Worm (Caenorhabditis elegans) whole organism, young adult: ENCODE data around the gene Y38C1AA.12.

ENCODE experiments used
- B0019.2 ChIP-seq: fragments of 200-800 bp; sonication (Bioruptor generic); conservative IDR thresholded peaks from 2 replicates; pipeline ENCODE4 v1.3.6; 2022; ENCODE audit warnings: missing genetic modification reagents, missing genetic modification characterization, missing compliant biosample characterization
- B0261.1 ChIP-seq: sonication (generic microtip); optimal IDR thresholded peaks from 2 replicates; lab custom pipeline; 2016; ENCODE audit warnings: mild to moderate bottlenecking, missing genetic modification characterization, moderate library complexity, missing compliant biosample characterization
- C06A6.2 ChIP-seq: fragments of 200-800 bp; sonication (Bioruptor generic); conservative IDR thresholded peaks from 2 replicates; pipeline ENCODE4 v1.3.6; 2022; ENCODE audit warnings: missing genetic modification characterization, missing compliant biosample characterization
- C17E4.6 ChIP-seq: fragments of 200-800 bp; sonication (Bioruptor generic); IDR thresholded peaks from 2 replicates; pipeline ENCODE4 v1.3.6; 2022; ENCODE audit warnings: missing genetic modification reagents, missing genetic modification characterization, missing compliant biosample characterization
- F23B12.7 ChIP-seq: sonication (generic microtip); optimal IDR thresholded peaks from 2 replicates; lab custom pipeline; 2017; ENCODE audit warnings: missing genetic modification characterization, mild to moderate bottlenecking, missing compliant biosample characterization, antibody characterized with exemption, moderate library complexity; ENCODE audit not compliant: insufficient read depth
- F39B2.1 ChIP-seq: fragments of 200-800 bp; sonication (Bioruptor generic); IDR thresholded peaks from 2 replicates; pipeline ENCODE4 v1.3.6; 2022; ENCODE audit warnings: missing genetic modification reagents, missing genetic modification characterization, missing compliant biosample characterization
- F57A8.1 ChIP-seq: fragments of 200-800 bp; sonication (Bioruptor generic); optimal IDR thresholded peaks from 2 replicates; lab custom pipeline; 2018; ENCODE audit warnings: mild to moderate bottlenecking, missing genetic modification characterization, moderate library complexity, missing compliant biosample characterization
- K11D2.4 ChIP-seq: fragments of 200-800 bp; sonication (Bioruptor generic); IDR thresholded peaks from 2 replicates; pipeline ENCODE4 v1.3.6; 2022; ENCODE audit warnings: missing genetic modification reagents, missing genetic modification characterization, missing compliant biosample characterization
- K12H6.12 ChIP-seq: fragments of 200-800 bp; sonication (Bioruptor generic); optimal IDR thresholded peaks from 2 replicates; lab custom pipeline; 2018; ENCODE audit warnings: mild to moderate bottlenecking, missing genetic modification characterization, missing compliant biosample characterization
- T07F8.4 ChIP-seq: sonication (generic microtip); optimal IDR thresholded peaks from 2 replicates; lab custom pipeline; 2016; ENCODE audit warnings: mild to moderate bottlenecking, missing genetic modification characterization, moderate library complexity, missing compliant biosample characterization
- T26A5.8 ChIP-seq: sonication (generic microtip); optimal IDR thresholded peaks from 2 replicates; lab custom pipeline; 2016; ENCODE audit warnings: missing genetic modification characterization, missing compliant biosample characterization
- Y56A3A.18 ChIP-seq: fragments of 200-800 bp; sonication (Bioruptor generic); IDR thresholded peaks from 2 replicates; pipeline ENCODE4 v1.3.6; 2022; ENCODE audit warnings: missing genetic modification reagents, missing genetic modification characterization, missing compliant biosample characterization
- Y79H2A.3 ChIP-seq: fragments of 200-800 bp; sonication (Bioruptor generic); conservative IDR thresholded peaks from 2 replicates; pipeline ENCODE4 v1.3.6; 2022; ENCODE audit warnings: missing genetic modification reagents, missing genetic modification characterization, missing compliant biosample characterization
- ama-1 ChIP-seq, 3 experiments: fragments of 150-350 bp in 1 of 3; sonication (generic microtip) in 2 of 3; optimal IDR thresholded peaks; 2 replicates each; lab custom pipeline; 2014 to 2018; ENCODE audit warnings: missing biosample characterization in 2 of 3, missing genetic modification characterization in 2 of 3, missing genetic modification reagents in 2 of 3
- aptf-2 ChIP-seq: fragments of 200-800 bp; sonication (Bioruptor generic); conservative IDR thresholded peaks from 2 replicates; pipeline ENCODE4 v1.3.6; 2022; ENCODE audit warnings: missing genetic modification reagents, missing genetic modification characterization, missing compliant biosample characterization
- ccch-3 ChIP-seq: fragments of 200-800 bp; sonication (Bioruptor generic); optimal IDR thresholded peaks from 2 replicates; lab custom pipeline; 2018; ENCODE audit warnings: mild to moderate bottlenecking, missing genetic modification characterization, missing compliant biosample characterization
- ceh-100 ChIP-seq: fragments of 200-800 bp; sonication (Bioruptor generic); IDR thresholded peaks from 2 replicates; pipeline ENCODE4 v1.3.6; 2022; ENCODE audit warnings: missing genetic modification reagents, missing genetic modification characterization, missing compliant biosample characterization
- ceh-91 ChIP-seq: fragments of 200-800 bp; sonication (Bioruptor generic); IDR thresholded peaks from 2 replicates; pipeline ENCODE4 v1.3.6; 2022; ENCODE audit warnings: missing genetic modification reagents, missing genetic modification characterization, missing compliant biosample characterization
- dpff-1 ChIP-seq: sonication (generic microtip); optimal IDR thresholded peaks from 2 replicates; lab custom pipeline; 2017; ENCODE audit warnings: mild to moderate bottlenecking, missing genetic modification characterization, missing compliant biosample characterization
- dpl-1 ChIP-seq: fragments of 150-350 bp; optimal IDR thresholded peaks from 2 replicates; lab custom pipeline; 2014; ENCODE audit warnings: missing biosample characterization, missing genetic modification reagents, missing genetic modification characterization
- efl-1 ChIP-seq: fragments of 150-350 bp; optimal IDR thresholded peaks from 2 replicates; lab custom pipeline; 2014; ENCODE audit warnings: missing biosample characterization, missing genetic modification reagents, missing genetic modification characterization
- ekl-4 ChIP-seq: fragments of 200-800 bp; sonication (Bioruptor generic); IDR thresholded peaks from 2 replicates; pipeline ENCODE4 v1.3.6; 2022; ENCODE audit warnings: missing genetic modification reagents, missing genetic modification characterization, missing compliant biosample characterization
- hlh-12 ChIP-seq: sonication (generic microtip); optimal IDR thresholded peaks from 2 replicates; lab custom pipeline; 2016; ENCODE audit warnings: missing genetic modification characterization, missing compliant biosample characterization
- hmg-1.2 ChIP-seq: fragments of 200-800 bp; sonication (Bioruptor generic); IDR thresholded peaks from 2 replicates; pipeline ENCODE4 v1.3.6; 2022; ENCODE audit warnings: missing genetic modification reagents, missing genetic modification characterization, missing compliant biosample characterization
- hrde-1 ChIP-seq: sonication (generic microtip); optimal IDR thresholded peaks from 2 replicates; lab custom pipeline; 2016; ENCODE audit warnings: missing genetic modification characterization, mild to moderate bottlenecking, missing compliant biosample characterization, moderate library complexity, missing genotype, missing genetic modification reagents, borderline replicate concordance
- lag-1 ChIP-seq: fragments of 200-800 bp; sonication (Bioruptor generic); IDR thresholded peaks from 2 replicates; pipeline ENCODE4 v1.3.6; 2022; ENCODE audit warnings: missing genetic modification reagents, missing genetic modification characterization, missing compliant biosample characterization
- let-526 ChIP-seq: fragments of 200-800 bp; sonication (Bioruptor generic); IDR thresholded peaks from 2 replicates; pipeline ENCODE4 v1.3.6; 2022; ENCODE audit warnings: missing genetic modification reagents, missing genetic modification characterization, missing compliant biosample characterization
- lsy-27 ChIP-seq: sonication (generic microtip); optimal IDR thresholded peaks from 2 replicates; lab custom pipeline; 2017; ENCODE audit warnings: missing genetic modification characterization, mild to moderate bottlenecking, missing compliant biosample characterization, antibody characterized with exemption, missing genotype, borderline replicate concordance; ENCODE audit not compliant: insufficient read depth
- nfya-1 ChIP-seq: sonication (generic microtip); optimal IDR thresholded peaks from 2 replicates; lab custom pipeline; 2017; ENCODE audit warnings: antibody characterized with exemption, missing compliant biosample characterization, missing genetic modification characterization, borderline replicate concordance; ENCODE audit not compliant: insufficient read depth
- nfya-2 ChIP-seq: fragments of 200-800 bp; sonication (Bioruptor generic); IDR thresholded peaks from 2 replicates; pipeline ENCODE4 v1.3.6; 2022; ENCODE audit warnings: missing genetic modification reagents, missing genetic modification characterization, missing compliant biosample characterization
- nhr-90 ChIP-seq: sonication (generic microtip); optimal IDR thresholded peaks from 2 replicates; lab custom pipeline; 2016; ENCODE audit warnings: missing genotype, mild to moderate bottlenecking, missing genetic modification characterization, missing compliant biosample characterization
- pha-4 ChIP-seq: fragments of 150-350 bp; sonication (generic microtip); optimal IDR thresholded peaks from 2 replicates; lab custom pipeline; 2014; ENCODE audit warnings: missing biosample characterization, missing genetic modification reagents, missing genetic modification characterization
- rcor-1 ChIP-seq: fragments of 200-800 bp; sonication (Bioruptor generic); IDR thresholded peaks from 2 replicates; pipeline ENCODE4 v1.3.6; 2022; ENCODE audit warnings: missing genetic modification reagents, missing genetic modification characterization, missing compliant biosample characterization
- rpc-1 ChIP-seq, 2 experiments: fragments of 150-350 bp in 1 of 2; sonication (generic microtip) in 1 of 2; optimal IDR thresholded peaks; 2 replicates each; lab custom pipeline; 2014 to 2018; ENCODE audit warnings: missing biosample characterization in 1 of 2, missing genetic modification characterization in 1 of 2, missing genetic modification reagents in 1 of 2, missing genotype in 1 of 2
- snpc-1.3 ChIP-seq: sonication (generic microtip); optimal IDR thresholded peaks from 2 replicates; lab custom pipeline; 2017; ENCODE audit warnings: missing genetic modification characterization, mild to moderate bottlenecking, missing compliant biosample characterization, antibody characterized with exemption, moderate library complexity, missing genotype, missing genetic modification reagents; ENCODE audit not compliant: insufficient read depth
- sptf-2 ChIP-seq: fragments of 200-800 bp; sonication (Bioruptor generic); optimal IDR thresholded peaks from 2 replicates; lab custom pipeline; 2018; ENCODE audit warnings: mild to moderate bottlenecking, missing genetic modification characterization, missing compliant biosample characterization
- tbp1 ChIP-seq: fragments of 200-800 bp; sonication (Bioruptor generic); optimal IDR thresholded peaks from 2 replicates; lab custom pipeline; 2018; ENCODE audit warnings: mild to moderate bottlenecking, missing genetic modification characterization, missing compliant biosample characterization
- tbx-9 ChIP-seq: sonication (generic microtip); optimal IDR thresholded peaks from 2 replicates; lab custom pipeline; 2016; ENCODE audit warnings: borderline replicate concordance, missing genetic modification characterization, inconsistent platforms, missing compliant biosample characterization
- unc-130 ChIP-seq: sonication (generic microtip); optimal IDR thresholded peaks from 2 replicates; lab custom pipeline; 2016; ENCODE audit warnings: missing genetic modification reagents, missing genetic modification characterization, missing compliant biosample characterization
- unc-62 ChIP-seq: fragments of 150-350 bp; optimal IDR thresholded peaks from 2 replicates; lab custom pipeline; 2014; ENCODE audit warnings: missing biosample characterization, missing genetic modification reagents, missing genetic modification characterization
- zfh-2 ChIP-seq: fragments of 200-800 bp; sonication (Bioruptor generic); conservative IDR thresholded peaks from 2 replicates; pipeline ENCODE4 v1.3.6; 2022; ENCODE audit warnings: missing genetic modification reagents, missing genetic modification characterization, missing compliant biosample characterization
- ztf-18 ChIP-seq: sonication (generic microtip); optimal IDR thresholded peaks from 2 replicates; lab custom pipeline; 2016; ENCODE audit warnings: missing genotype, mild to moderate bottlenecking, missing genetic modification characterization, missing compliant biosample characterization
- ztf-25 ChIP-seq: fragments of 200-800 bp; sonication (Bioruptor generic); IDR thresholded peaks from 2 replicates; pipeline ENCODE4 v1.3.6; 2022; ENCODE audit warnings: missing genetic modification reagents, missing genetic modification characterization, missing compliant biosample characterization
- ztf-26 ChIP-seq: sonication (generic microtip); optimal IDR thresholded peaks from 2 replicates; lab custom pipeline; 2017; ENCODE audit warnings: missing genetic modification characterization, missing compliant biosample characterization
- ztf-3 ChIP-seq: fragments of 200-800 bp; sonication (Bioruptor generic); optimal IDR thresholded peaks from 2 replicates; lab custom pipeline; 2018; ENCODE audit warnings: mild to moderate bottlenecking, missing genetic modification characterization, missing compliant biosample characterization
- ztf-6 ChIP-seq: fragments of 200-800 bp; sonication (Bioruptor generic); IDR thresholded peaks from 2 replicates; pipeline ENCODE4 v1.3.6; 2022; ENCODE audit warnings: missing genetic modification reagents, missing genetic modification characterization, missing compliant biosample characterization

Y38C1AA.12 gene

ce11 chrIV:143807-144371 is 48.2 kb upstream of the Y38C1AA.12 start (continued):
- TF ChIP-seq ama-1 (optimal IDR thresholded peaks at IDR 0.05; lab: Kevin White, UChicago) (no peak), ama-1 (GFP tag; optimal IDR thresholded peaks at IDR 0.05; lab: Kevin White, UChicago) (no peak), T07F8.4 (peak; percentile 7), ztf-3 (no peak), ceh-91 (0 out of 2 replicates have a peak, but pooled peaks have one; percentile 12), hrde-1 (tag; lab: Kevin White, UChicago) (peak; percentile 0), C06A6.2 (GFP tag; lab: Robert Waterston, UW) (0 out of 2 replicates have a peak, but pooled peaks have one; percentile 38), ekl-4 (GFP tag; lab: Robert Waterston, UW) (peak; percentile 75), unc-130 (peak; percentile 22), F57A8.1 (GFP tag; lab: Kevin White, UChicago) (peak; percentile 3), snpc-1.3 (tag; lab: Kevin White, UChicago) (peak; percentile 29), ztf-6 (GFP tag; lab: Robert Waterston, UW) (0 out of 2 replicates have a peak, but pooled peaks have one; percentile 39), dpl-1 (GFP tag; lab: Kevin White, UChicago) (no peak), ztf-26 (peak; percentile 1), hmg-1.2 (peak; percentile 81), F23B12.7 (tag; lab: Kevin White, UChicago) (no peak), ztf-18 (tag; lab: Kevin White, UChicago) (peak; percentile 64), Y56A3A.18 (GFP tag; lab: Robert Waterston, UW) (0 out of 2 replicates have a peak, but pooled peaks have one; percentile 54), B0019.2 (GFP tag; lab: Robert Waterston, UW) (no peak), tbp1 (GFP tag; lab: Kevin White, UChicago) (peak; percentile 99), unc-62 (GFP tag; lab: Kevin White, UChicago) (no peak), zfh-2 (peak; percentile 71), sptf-2 (no peak), rpc-1 (optimal IDR thresholded peaks at IDR 0.05; lab: Kevin White, UChicago) (peak; percentile 70), rpc-1 (tag; optimal IDR thresholded peaks at IDR 0.05; lab: Kevin White, UChicago) (peak; percentile 84), B0261.1 (peak; percentile 92), rcor-1 (GFP tag; lab: Robert Waterston, UW) (no peak), nhr-90 (tag; lab: Kevin White, UChicago) (peak; percentile 74), lag-1 (GFP tag; lab: Robert Waterston, UW) (no peak), nfya-1 (tag; lab: Kevin White, UChicago) (no peak), K11D2.4 (GFP tag; lab: Robert Waterston, UW) (no peak), Y79H2A.3 (no peak), C17E4.6 (GFP tag; lab: Robert Waterston, UW) (no peak), tbx-9 (no peak), K12H6.12 (tag; lab: Kevin White, UChicago) (peak; percentile 50), ccch-3 (no peak), let-526 (GFP tag; lab: Robert Waterston, UW) (no peak), nfya-2 (GFP tag; lab: Robert Waterston, UW) (no peak), T26A5.8 (tag; lab: Kevin White, UChicago) (no peak), dpff-1 (tag; lab: Kevin White, UChicago) (no peak), ceh-100 (GFP tag; lab: Robert Waterston, UW) (peak; percentile 20; the same call in 1 of the 2 replicates), F39B2.1 (GFP tag; lab: Robert Waterston, UW) (no peak), hlh-12 (peak; percentile 9), aptf-2 (GFP tag; lab: Robert Waterston, UW) (0 out of 2 replicates have a peak, but pooled peaks have one; percentile 44), efl-1 (no peak), lsy-27 (tag; lab: Kevin White, UChicago) (peak; percentile 30), pha-4 (tag; lab: Kevin White, UChicago) (no peak), ztf-25 (GFP tag; lab: Robert Waterston, UW) (peak; percentile 78; the same call in 1 of the 2 replicates)
